Fruit fly (Drosophila melanogaster) whole organism, embryonic: ENCODE data around the gene CG42258.

ENCODE experiments used
- CG10209 ChIP-seq: fragments of 200-800 bp; sonication (Bioruptor generic); optimal IDR thresholded peaks from 3 replicates; lab custom pipeline; 2017; ENCODE audit warnings: missing biosample characterization, mild to moderate bottlenecking, missing genetic modification characterization, missing genetic modification reagents
- CG10366 ChIP-seq: fragments of 200-800 bp; sonication (Bioruptor generic); IDR thresholded peaks from 2 replicates; pipeline ENCODE4 v1.3.6; 2022; ENCODE audit warnings: missing biosample characterization, missing genetic modification characterization
- CG11093 ChIP-seq: fragments of 200-800 bp; sonication (Bioruptor generic); IDR thresholded peaks from 3 replicates; pipeline ENCODE4 v1.3.6; 2022; ENCODE audit warnings: missing biosample characterization, missing genetic modification characterization
- CG12219 ChIP-seq: fragments of 200-800 bp; sonication (Bioruptor generic); optimal IDR thresholded peaks from 3 replicates; lab custom pipeline; 2018; ENCODE audit warnings: missing biosample characterization, mild to moderate bottlenecking, missing genetic modification characterization
- CG12236 ChIP-seq: fragments of 200-800 bp; sonication (Bioruptor generic); optimal IDR thresholded peaks from 2 replicates; lab custom pipeline; 2016; ENCODE audit warnings: missing biosample characterization, missing genetic modification characterization
- CG12942 ChIP-seq: fragments of 200-800 bp; sonication (Bioruptor generic); optimal IDR thresholded peaks from 3 replicates; lab custom pipeline; 2016; ENCODE audit warnings: missing biosample characterization, missing genetic modification characterization
- CG13894 ChIP-seq: fragments of 200-800 bp; sonication (Bioruptor generic); optimal IDR thresholded peaks from 3 replicates; lab custom pipeline; 2018; ENCODE audit warnings: missing biosample characterization, mild to moderate bottlenecking, missing genetic modification characterization, moderate library complexity
- CG15011 ChIP-seq: fragments of 200-800 bp; sonication (Bioruptor generic); optimal IDR thresholded peaks from 3 replicates; lab custom pipeline; 2018; ENCODE audit warnings: missing biosample characterization, mild to moderate bottlenecking, missing genetic modification characterization
- CG15269 ChIP-seq: fragments of 200-800 bp; sonication (Bioruptor generic); optimal IDR thresholded peaks from 2 replicates; lab custom pipeline; 2018; ENCODE audit warnings: missing biosample characterization, mild to moderate bottlenecking, missing genetic modification characterization, moderate library complexity
- CG1647 ChIP-seq: fragments of 200-800 bp; sonication (Bioruptor generic); optimal IDR thresholded peaks from 3 replicates; lab custom pipeline; 2016; ENCODE audit warnings: missing biosample characterization, missing genetic modification characterization
- CG16815 ChIP-seq: fragments of 200-800 bp; sonication (Bioruptor generic); optimal IDR thresholded peaks from 3 replicates; lab custom pipeline; 2017; ENCODE audit warnings: missing biosample characterization, mild to moderate bottlenecking, missing genetic modification characterization
- CG2712 ChIP-seq: fragments of 200-800 bp; optimal IDR thresholded peaks from 3 replicates; lab custom pipeline; 2019; ENCODE audit warnings: missing biosample characterization, mild to moderate bottlenecking, missing genetic modification characterization, moderate library complexity
- CG32767 ChIP-seq: fragments of 200-800 bp; sonication (Bioruptor generic); IDR thresholded peaks from 2 replicates; pipeline ENCODE4 v1.3.6; 2022; ENCODE audit warnings: missing biosample characterization, missing genetic modification characterization
- CG43689 ChIP-seq: fragments of 200-800 bp; sonication (Bioruptor generic); IDR thresholded peaks from 2 replicates; pipeline ENCODE4 v1.3.6; 2022; ENCODE audit warnings: missing biosample characterization, missing genetic modification characterization
- CG4820 ChIP-seq: fragments of 200-800 bp; sonication (Bioruptor generic); optimal IDR thresholded peaks from 3 replicates; lab custom pipeline; 2016; ENCODE audit warnings: missing biosample characterization, missing genetic modification characterization
- CG8089 ChIP-seq: fragments of 200-800 bp; sonication (Bioruptor generic); optimal IDR thresholded peaks from 3 replicates; lab custom pipeline; 2016; ENCODE audit warnings: missing biosample characterization, missing genetic modification characterization
- CG8290 ChIP-seq, 3 experiments: fragments of 200-800 bp; sonication (Bioruptor generic); optimal IDR thresholded peaks; 2 replicates each; lab custom pipeline; 2016 to 2019; ENCODE audit warnings: missing biosample characterization in 3 of 3, missing genetic modification characterization in 3 of 3, mild to moderate bottlenecking in 2 of 3, moderate library complexity in 1 of 3
- CG8359 ChIP-seq: fragments of 200-800 bp; sonication (Bioruptor generic); optimal IDR thresholded peaks from 2 replicates; lab custom pipeline; 2017; ENCODE audit warnings: missing biosample characterization, mild to moderate bottlenecking, missing genetic modification characterization, borderline replicate concordance
- CG8924 ChIP-seq: fragments of 200-800 bp; optimal IDR thresholded peaks from 3 replicates; lab custom pipeline; 2019; ENCODE audit warnings: missing biosample characterization, mild to moderate bottlenecking, missing genetic modification characterization, moderate library complexity
- CG8944 ChIP-seq: fragments of 200-800 bp; sonication (Bioruptor generic); optimal IDR thresholded peaks from 3 replicates; lab custom pipeline; 2016; ENCODE audit warnings: missing biosample characterization, missing genetic modification characterization
- CG9797 ChIP-seq: fragments of 200-800 bp; sonication (Bioruptor generic); optimal IDR thresholded peaks from 3 replicates; lab custom pipeline; 2018; ENCODE audit warnings: missing biosample characterization, mild to moderate bottlenecking, missing genetic modification characterization
- D19A ChIP-seq: fragments of 200-800 bp; optimal IDR thresholded peaks from 3 replicates; lab custom pipeline; 2019; ENCODE audit warnings: missing biosample characterization, mild to moderate bottlenecking, missing genetic modification characterization, moderate library complexity
- D19B ChIP-seq: fragments of 200-800 bp; sonication (Bioruptor generic); optimal IDR thresholded peaks from 2 replicates; lab custom pipeline; 2017; ENCODE audit warnings: missing biosample characterization, mild to moderate bottlenecking, missing genetic modification characterization
- E2f1 ChIP-seq: fragments of 200-800 bp; sonication (Bioruptor generic); IDR thresholded peaks from 2 replicates; pipeline ENCODE4 v1.3.6; 2022; ENCODE audit warnings: missing biosample characterization, missing genetic modification characterization
- Hsf ChIP-seq: fragments of 200-800 bp; sonication (Bioruptor generic); optimal IDR thresholded peaks from 3 replicates; lab custom pipeline; 2016; ENCODE audit warnings: missing biosample characterization, missing genetic modification characterization
- Ravus ChIP-seq: fragments of 200-800 bp; sonication (Bioruptor generic); IDR thresholded peaks from 2 replicates; pipeline ENCODE4 v1.3.6; 2022; ENCODE audit warnings: missing biosample characterization, missing genetic modification characterization
- Rfx ChIP-seq: fragments of 200-800 bp; sonication (Bioruptor generic); IDR thresholded peaks from 2 replicates; pipeline ENCODE4 v1.3.6; 2022; ENCODE audit warnings: missing biosample characterization, missing genetic modification characterization
- Rx ChIP-seq: fragments of 200-800 bp; sonication (Bioruptor generic); IDR thresholded peaks from 2 replicates; pipeline ENCODE4 v1.3.6; 2022; ENCODE audit warnings: missing biosample characterization, missing genetic modification characterization
- Xbp1 ChIP-seq: fragments of 200-800 bp; sonication (Bioruptor generic); optimal IDR thresholded peaks from 3 replicates; lab custom pipeline; 2016; ENCODE audit warnings: missing biosample characterization, mild to moderate bottlenecking, missing genetic modification characterization
- amos ChIP-seq: fragments of 200-800 bp; sonication (Bioruptor generic); IDR thresholded peaks from 2 replicates; pipeline ENCODE4 v1.3.6; 2022; ENCODE audit warnings: missing biosample characterization, missing genetic modification characterization; ENCODE audit not compliant: partially characterized antibody
- ap ChIP-seq: fragments of 200-800 bp; sonication (Bioruptor generic); IDR thresholded peaks from 2 replicates; pipeline ENCODE4 v1.3.6; 2022; ENCODE audit warnings: missing biosample characterization, missing genetic modification characterization
- ase ChIP-seq: fragments of 200-800 bp; sonication (Bioruptor generic); IDR thresholded peaks from 3 replicates; pipeline ENCODE4 v1.3.6; 2022; ENCODE audit warnings: missing biosample characterization, missing genetic modification characterization
- bbx ChIP-seq: fragments of 200-800 bp; sonication (Bioruptor generic); IDR thresholded peaks from 2 replicates; pipeline ENCODE4 v1.3.6; 2022; ENCODE audit warnings: missing biosample characterization, missing genetic modification characterization; ENCODE audit not compliant: partially characterized antibody
- bcd ChIP-seq: fragments of 200-800 bp; sonication (Bioruptor generic); optimal IDR thresholded peaks from 2 replicates; lab custom pipeline; 2017; ENCODE audit warnings: missing biosample characterization, mild to moderate bottlenecking, missing genetic modification characterization
- br ChIP-seq: fragments of >200 bp; optimal IDR thresholded peaks from 2 replicates; lab custom pipeline; 2017
- en ChIP-seq: fragments of 200-800 bp; sonication (Bioruptor generic); optimal IDR thresholded peaks from 2 replicates; lab custom pipeline; 2016; ENCODE audit warnings: missing biosample characterization, missing genetic modification characterization
- eyg ChIP-seq: fragments of 200-800 bp; sonication (Bioruptor generic); optimal IDR thresholded peaks from 3 replicates; lab custom pipeline; 2016; ENCODE audit warnings: missing biosample characterization, missing genetic modification characterization
- gem ChIP-seq: fragments of 200-800 bp; sonication (Bioruptor generic); optimal IDR thresholded peaks from 2 replicates; lab custom pipeline; 2019; ENCODE audit warnings: missing biosample characterization, mild to moderate bottlenecking, missing genetic modification characterization, moderate library complexity
- gro ChIP-seq: fragments of 200-800 bp; sonication (Bioruptor generic); optimal IDR thresholded peaks from 2 replicates; lab custom pipeline; 2016; ENCODE audit warnings: missing biosample characterization, missing genetic modification characterization
- hkb ChIP-seq, 2 experiments: fragments of 200-800 bp in 1 of 2; fragments of >200 bp in 1 of 2; sonication (Bioruptor generic) in 1 of 2; IDR thresholded peaks in 1 of 2; optimal IDR thresholded peaks in 1 of 2; 2 replicates each; pipeline versions ENCODE4 v1.3.6 to Lab custom; 2017 to 2022; ENCODE audit warnings: missing biosample characterization in 1 of 2, missing genetic modification characterization in 1 of 2
- jigr1 ChIP-seq: fragments of 200-800 bp; sonication (Bioruptor generic); IDR thresholded peaks from 3 replicates; pipeline ENCODE4 v1.3.6; 2022; ENCODE audit warnings: missing biosample characterization, missing genetic modification characterization
- lab ChIP-seq: fragments of 200-800 bp; sonication (Bioruptor generic); optimal IDR thresholded peaks from 3 replicates; lab custom pipeline; 2017; ENCODE audit warnings: missing biosample characterization, missing genetic modification characterization, mild to moderate bottlenecking, moderate library complexity, missing genetic modification reagents
- nmo ChIP-seq: fragments of 200-800 bp; sonication (Bioruptor generic); optimal IDR thresholded peaks from 2 replicates; lab custom pipeline; 2018; ENCODE audit warnings: missing biosample characterization, mild to moderate bottlenecking, missing genetic modification characterization, moderate library complexity
- onecut ChIP-seq: fragments of 200-800 bp; sonication (Bioruptor generic); IDR thresholded peaks from 2 replicates; pipeline ENCODE4 v1.3.6; 2022; ENCODE audit warnings: missing biosample characterization, missing genetic modification characterization
- otp ChIP-seq: fragments of 200-800 bp; sonication (Bioruptor generic); IDR thresholded peaks from 3 replicates; pipeline ENCODE4, ENCODE4 v1.3.6; 2022; ENCODE audit warnings: missing biosample characterization, missing genetic modification characterization
- shn ChIP-seq: fragments of 200-800 bp; sonication (Bioruptor generic); optimal IDR thresholded peaks from 3 replicates; lab custom pipeline; 2016; ENCODE audit warnings: missing biosample characterization, missing genetic modification characterization
- sisA ChIP-seq: fragments of 200-800 bp; sonication (Bioruptor generic); IDR thresholded peaks from 2 replicates; pipeline ENCODE4 v1.3.6; 2022; ENCODE audit warnings: missing biosample characterization, missing genetic modification characterization
- slbo ChIP-seq: fragments of 200-800 bp; sonication (Bioruptor generic); IDR thresholded peaks from 2 replicates; pipeline ENCODE4 v1.3.6; 2022; ENCODE audit warnings: missing biosample characterization, missing genetic modification characterization
- slp2 ChIP-seq: fragments of 200-800 bp; sonication (Bioruptor generic); optimal IDR thresholded peaks from 2 replicates; lab custom pipeline; 2016; ENCODE audit warnings: missing biosample characterization, missing genetic modification characterization
- stc ChIP-seq: fragments of 200-800 bp; sonication (Bioruptor generic); IDR thresholded peaks from 2 replicates; pipeline ENCODE4 v1.3.6; 2022; ENCODE audit warnings: missing biosample characterization, missing genetic modification characterization
- vnd ChIP-seq: fragments of 200-800 bp; sonication (Bioruptor generic); IDR thresholded peaks from 3 replicates; pipeline ENCODE4 v1.3.6; 2022; ENCODE audit warnings: missing biosample characterization, missing genetic modification characterization; ENCODE audit not compliant: partially characterized antibody

Gene CG42258

dm6 chrX:12472244-12472736, 9.0 kb downstream of the CG42258 start (continued):
- TF ChIP-seq Hsf (GFP tag; lab: Kevin White, UChicago) = peak; percentile 88
- TF ChIP-seq sisA (GFP tag; lab: Robert Waterston, UW) = peak; percentile 94
- TF ChIP-seq CG32767 (GFP tag; lab: Robert Waterston, UW) = peak; percentile 95
- TF ChIP-seq CG16815 (GFP tag; lab: Kevin White, UChicago) = peak; percentile 81
- no peak for TF ChIP-seq CG8089 (GFP tag; lab: Kevin White, UChicago)
- TF ChIP-seq CG10366 (GFP tag; lab: Robert Waterston, UW) = peak; percentile 95
- peak; percentile 92 for TF ChIP-seq Xbp1 (GFP tag; lab: Kevin White, UChicago)
- peak; percentile 67 for TF ChIP-seq CG1647 (GFP tag; lab: Kevin White, UChicago)
- TF ChIP-seq onecut (GFP tag; lab: Robert Waterston, UW) = peak; percentile 87
- no peak for TF ChIP-seq shn (GFP tag; lab: Kevin White, UChicago)
- TF ChIP-seq bcd (GFP tag; lab: Kevin White, UChicago) = peak; percentile 95
- peak; percentile 89 for TF ChIP-seq CG12942 (GFP tag; lab: Kevin White, UChicago)
- TF ChIP-seq vnd = no peak
- no peak for TF ChIP-seq eyg (GFP tag; lab: Kevin White, UChicago)
- TF ChIP-seq CG12219 (GFP tag; lab: Kevin White, UChicago) = peak; percentile 90
- peak; percentile 88 for TF ChIP-seq ap (GFP tag; lab: Robert Waterston, UW)
- TF ChIP-seq CG12236 (GFP tag; lab: Kevin White, UChicago) = no peak
- TF ChIP-seq D19B (GFP tag; lab: Kevin White, UChicago) = peak; percentile 83
- peak; percentile 90 for TF ChIP-seq ase (GFP tag; lab: Robert Waterston, UW)
- TF ChIP-seq lab (GFP tag; lab: Kevin White, UChicago) = peak; percentile 97
- peak; percentile 94 for TF ChIP-seq CG10209 (GFP tag; lab: Kevin White, UChicago)
- TF ChIP-seq slbo (GFP tag; lab: Robert Waterston, UW) = peak; percentile 97
- TF ChIP-seq jigr1 (GFP tag; lab: Robert Waterston, UW) = peak; percentile 85
- TF ChIP-seq CG15269 (tag; lab: Kevin White, UChicago) = peak; percentile 97
- peak; percentile 90 for TF ChIP-seq stc
- TF ChIP-seq CG43689 = peak; percentile 91
- TF ChIP-seq amos = no peak
- TF ChIP-seq bbx (GFP tag; lab: Robert Waterston, UW) = no peak
- TF ChIP-seq Rx (GFP tag; lab: Robert Waterston, UW) = peak; percentile 85
- TF ChIP-seq CG8359 (GFP tag; lab: Kevin White, UChicago) = peak; percentile 82
- TF ChIP-seq Rfx (GFP tag; lab: Robert Waterston, UW) = peak; percentile 98
- peak; percentile 27 for TF ChIP-seq gro (GFP tag; lab: Kevin White, UChicago)
- TF ChIP-seq CG8944 (GFP tag; lab: Kevin White, UChicago) = peak; percentile 9
- peak; percentile 90 for TF ChIP-seq Ravus (GFP tag; lab: Robert Waterston, UW)
- peak; percentile 96 for TF ChIP-seq CG2712 (tag; lab: Kevin White, UChicago)
- TF ChIP-seq en = peak; percentile 34
- peak; percentile 90 for TF ChIP-seq CG4820 (GFP tag; lab: Kevin White, UChicago)
- peak; percentile 89 for TF ChIP-seq D19A (tag; lab: Kevin White, UChicago)
- peak; percentile 97 for TF ChIP-seq gem
- TF ChIP-seq CG11093 (GFP tag; lab: Robert Waterston, UW) = peak; percentile 89
- TF ChIP-seq nmo (GFP tag; lab: Kevin White, UChicago) = peak; percentile 96
- peak; percentile 96 for TF ChIP-seq CG8924 (tag; lab: Kevin White, UChicago)
- no peak for TF ChIP-seq br
- no peak for TF ChIP-seq hkb (optimal IDR thresholded peaks at IDR 0.05; lab: Kevin White, UChicago)
- peak; percentile 96 for TF ChIP-seq hkb (GFP tag; IDR thresholded peaks at IDR 0.05; lab: Robert Waterston, UW)
- peak; percentile 83 for TF ChIP-seq otp
- peak; percentile 76 for TF ChIP-seq CG8290 (GFP tag; optimal IDR thresholded peaks at IDR 0.05; lab: Kevin White, UChicago)
- peak; percentile 11 to 90 for TF ChIP-seq CG8290 (tag; optimal IDR thresholded peaks at IDR 0.05; lab: Kevin White, UChicago)
- TF ChIP-seq CG15011 (GFP tag; lab: Kevin White, UChicago) = peak; percentile 91
- no peak for TF ChIP-seq slp2 (GFP tag; lab: Kevin White, UChicago)
- peak; percentile 94 for TF ChIP-seq E2f1 (GFP tag; lab: Robert Waterston, UW)
- TF ChIP-seq CG9797 = peak; percentile 4
- TF ChIP-seq CG13894 (tag; lab: Kevin White, UChicago) = peak; percentile 95
